Worm (Caenorhabditis elegans): ENCODE results near the gene F39G3.2.

F39G3.2 gene

DNA sequence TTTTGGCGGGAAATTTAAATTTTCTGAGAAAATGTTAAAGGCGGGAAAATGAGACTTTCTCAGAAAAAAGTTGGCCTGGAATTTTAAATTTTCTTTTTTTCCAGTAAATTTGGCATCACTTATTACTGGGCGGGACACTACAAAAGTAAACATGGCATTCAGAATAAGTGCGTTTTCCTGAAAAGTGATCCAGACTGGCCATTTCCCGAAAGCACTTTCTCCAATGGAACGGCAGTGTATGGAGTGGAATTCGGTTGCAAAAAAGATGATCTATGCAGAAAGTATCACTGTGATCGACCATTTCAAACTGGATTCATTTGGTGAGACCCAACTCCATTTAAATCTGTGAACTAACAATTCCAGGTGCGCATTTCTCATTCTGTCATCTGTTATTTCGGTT is 50.2 kb downstream of the F39G3.2 start:
- no peak for TF ChIP-seq pes-1 (GFP tag; IDR thresholded peaks at IDR 0.05)
- no peak for TF ChIP-seq ceh-36 (tag; optimal IDR thresholded peaks at IDR 0.05)
- no peak for TF ChIP-seq tra-4 (tag; optimal IDR thresholded peaks at IDR 0.05)
- TF ChIP-seq hmbx-1 (tag; optimal IDR thresholded peaks at IDR 0.05), result no peak
- no peak for TF ChIP-seq tbx-37 (GFP tag; conservative IDR thresholded peaks at IDR 0.05)
- no peak for TF ChIP-seq tbx-11 (GFP tag; IDR thresholded peaks at IDR 0.05)
- TF ChIP-seq sea-1 (GFP tag; conservative IDR thresholded peaks at IDR 0.05), result no peak
- TF ChIP-seq ama-1 (optimal IDR thresholded peaks at IDR 0.05), result no peak
- no peak for TF ChIP-seq ceh-13 (GFP tag; optimal IDR thresholded peaks at IDR 0.05)
- TF ChIP-seq flt-1 (GFP tag; IDR thresholded peaks at IDR 0.05), result no peak

DNA sequence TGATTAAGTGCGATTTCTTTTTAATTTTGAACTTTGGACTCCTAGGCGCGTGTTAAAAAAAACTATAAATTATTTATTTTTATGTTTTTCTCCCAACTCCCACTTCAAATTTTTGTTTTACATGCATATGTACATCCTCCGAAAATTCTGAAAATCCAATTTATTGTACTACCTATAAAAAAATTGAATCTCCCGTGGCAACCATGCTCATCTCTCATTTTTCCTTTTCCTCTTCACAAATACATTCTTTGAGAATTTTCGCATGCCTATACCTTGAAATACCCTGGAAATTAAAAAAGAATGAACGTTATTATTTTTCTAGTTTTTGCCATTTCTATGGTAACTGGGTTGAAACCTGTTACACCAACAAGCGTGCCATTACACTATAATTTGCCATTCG is 51.2 kb downstream of the F39G3.2 start, which contains the start of gene R02F11.10:
Gene R02F11.10 (plus strand): TSS at position 301 of the 400 bp plus-strand sequence.
- no peak for TF ChIP-seq tbx-37 (GFP tag; conservative IDR thresholded peaks at IDR 0.05)
- no peak for TF ChIP-seq ceh-36 (tag; optimal IDR thresholded peaks at IDR 0.05)
- no peak for TF ChIP-seq sea-1 (GFP tag; conservative IDR thresholded peaks at IDR 0.05)

DNA sequence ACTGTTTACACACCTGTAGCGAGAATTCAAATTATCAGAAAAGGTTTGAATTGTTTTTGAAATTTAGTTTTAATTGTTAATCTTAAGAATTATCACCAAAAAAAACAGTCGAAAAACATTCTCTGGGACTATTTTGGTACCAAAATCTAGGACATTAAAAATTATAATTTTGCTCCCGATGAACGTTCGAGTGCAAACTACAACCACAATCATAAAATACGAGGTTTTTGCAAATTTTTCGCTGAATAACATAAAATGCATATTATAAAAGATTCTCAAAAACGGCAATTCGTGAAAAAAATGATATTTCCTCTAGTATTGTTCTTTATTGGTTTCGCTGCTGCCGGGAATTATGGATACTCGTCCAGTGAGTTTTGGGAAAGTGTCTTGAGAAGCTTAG is 52.7 kb downstream of the F39G3.2 start, which contains the start of gene R02F11.12:
Gene R02F11.12 (plus strand): TSS at position 301 of the 400 bp plus-strand sequence.
- no peak for TF ChIP-seq hmg-4 (GFP tag; optimal IDR thresholded peaks at IDR 0.05)
